Fruit fly (Drosophila melanogaster) whole organism, embryonic: Measurements from ENCODE around the gene CAH16.
A peak's percentile ranks its signal among the peaks of the same experiment; 100 is the strongest.

Experiments
- Abd-B ChIP-seq: fragments of 200-800 bp; sonication (Bioruptor generic); optimal IDR thresholded peaks from 2 replicates; lab custom pipeline; 2018; ENCODE audit warnings: missing biosample characterization, mild to moderate bottlenecking, missing genetic modification characterization, moderate library complexity
- B-H2 ChIP-seq: fragments of 200-800 bp; sonication (Bioruptor generic); optimal IDR thresholded peaks from 2 replicates; lab custom pipeline; 2018; ENCODE audit warnings: missing biosample characterization, mild to moderate bottlenecking, missing genetic modification characterization
- Bdp1 ChIP-seq: fragments of 200-800 bp; sonication (Bioruptor generic); optimal IDR thresholded peaks from 3 replicates; lab custom pipeline; 2016; ENCODE audit warnings: missing biosample characterization, missing genetic modification characterization
- CG10147 ChIP-seq: fragments of 200-800 bp; sonication (Bioruptor generic); optimal IDR thresholded peaks from 2 replicates; lab custom pipeline; 2019; ENCODE audit warnings: missing biosample characterization, mild to moderate bottlenecking, missing genetic modification characterization, moderate library complexity
- CG10543 ChIP-seq: fragments of 200-800 bp; sonication (Bioruptor generic); optimal IDR thresholded peaks from 3 replicates; lab custom pipeline; 2017; ENCODE audit warnings: missing biosample characterization, mild to moderate bottlenecking, missing genetic modification characterization, moderate library complexity
- CG11456 ChIP-seq: fragments of 200-800 bp; sonication (Bioruptor generic); IDR thresholded peaks from 3 replicates; pipeline ENCODE4 v1.3.6; 2022; ENCODE audit warnings: missing biosample characterization, missing genetic modification characterization
- CG12104 ChIP-seq: fragments of 200-800 bp; sonication (Bioruptor generic); optimal IDR thresholded peaks from 3 replicates; lab custom pipeline; 2016; ENCODE audit warnings: missing biosample characterization, missing genetic modification characterization
- CG12391 ChIP-seq: fragments of 200-800 bp; sonication (Bioruptor generic); optimal IDR thresholded peaks from 3 replicates; lab custom pipeline; 2018; ENCODE audit warnings: missing biosample characterization, mild to moderate bottlenecking, missing genetic modification characterization, moderate library complexity
- CG12659 ChIP-seq: fragments of 200-800 bp; sonication (Bioruptor generic); optimal IDR thresholded peaks from 3 replicates; lab custom pipeline; 2017; ENCODE audit warnings: mild to moderate bottlenecking, missing biosample characterization, missing genetic modification reagents, missing genetic modification characterization
- CG12769 ChIP-seq: fragments of 200-800 bp; sonication (Bioruptor generic); optimal IDR thresholded peaks from 2 replicates; lab custom pipeline; 2019; ENCODE audit warnings: missing biosample characterization, mild to moderate bottlenecking, missing genetic modification characterization, moderate library complexity
- CG15011 ChIP-seq: fragments of 200-800 bp; sonication (Bioruptor generic); optimal IDR thresholded peaks from 3 replicates; lab custom pipeline; 2018; ENCODE audit warnings: missing biosample characterization, mild to moderate bottlenecking, missing genetic modification characterization
- CG15479 ChIP-seq: fragments of 200-800 bp; sonication (Bioruptor generic); optimal IDR thresholded peaks from 3 replicates; lab custom pipeline; 2019; ENCODE audit warnings: missing biosample characterization, mild to moderate bottlenecking, missing genetic modification characterization, moderate library complexity
- CG17385 ChIP-seq: fragments of 200-800 bp; sonication (Bioruptor generic); optimal IDR thresholded peaks from 3 replicates; lab custom pipeline; 2018; ENCODE audit warnings: missing biosample characterization, mild to moderate bottlenecking, missing genetic modification characterization
- CG2875 ChIP-seq: fragments of 200-800 bp; sonication (Bioruptor generic); optimal IDR thresholded peaks from 2 replicates; lab custom pipeline; 2017; ENCODE audit warnings: missing biosample characterization, mild to moderate bottlenecking, missing genetic modification characterization, missing genetic modification reagents
- CG30020 ChIP-seq: fragments of 200-800 bp; optimal IDR thresholded peaks from 2 replicates; lab custom pipeline; 2019; ENCODE audit warnings: missing biosample characterization, mild to moderate bottlenecking, missing genetic modification characterization, moderate library complexity
- CG32767 ChIP-seq: fragments of 200-800 bp; sonication (Bioruptor generic); IDR thresholded peaks from 2 replicates; pipeline ENCODE4 v1.3.6; 2022; ENCODE audit warnings: missing biosample characterization, missing genetic modification characterization
- CG34422 ChIP-seq: fragments of 200-800 bp; sonication (Bioruptor generic); IDR thresholded peaks from 3 replicates; pipeline ENCODE4 v1.3.6; 2022; ENCODE audit warnings: missing biosample characterization, missing genetic modification characterization
- CG4282 ChIP-seq: fragments of 200-800 bp; sonication (Bioruptor generic); optimal IDR thresholded peaks from 2 replicates; lab custom pipeline; 2016; ENCODE audit warnings: missing biosample characterization, missing genetic modification characterization
- CG4360 ChIP-seq: fragments of 200-800 bp; sonication (Bioruptor generic); IDR thresholded peaks from 2 replicates; pipeline ENCODE4 v1.3.6; 2022; ENCODE audit warnings: missing biosample characterization, missing genetic modification characterization
- CG4820 ChIP-seq: fragments of 200-800 bp; sonication (Bioruptor generic); optimal IDR thresholded peaks from 3 replicates; lab custom pipeline; 2016; ENCODE audit warnings: missing biosample characterization, missing genetic modification characterization
- CG9609 ChIP-seq: fragments of 200-800 bp; sonication (Bioruptor generic); optimal IDR thresholded peaks from 3 replicates; lab custom pipeline; 2016; ENCODE audit warnings: missing biosample characterization, missing genetic modification characterization
- CG9876 ChIP-seq: fragments of 200-800 bp; sonication (Bioruptor generic); optimal IDR thresholded peaks from 2 replicates; lab custom pipeline; 2016; ENCODE audit warnings: missing biosample characterization, missing genetic modification characterization
- CkIIα-i1 ChIP-seq: fragments of 200-800 bp; sonication (Bioruptor generic); IDR thresholded peaks from 2 replicates; pipeline ENCODE4 v1.3.6; 2022; ENCODE audit warnings: missing biosample characterization, missing genetic modification characterization
- ERR ChIP-seq: fragments of 200-800 bp; sonication (Bioruptor generic); optimal IDR thresholded peaks from 2 replicates; lab custom pipeline; 2016; ENCODE audit warnings: missing biosample characterization, missing genetic modification characterization
- Fer1 ChIP-seq: fragments of 200-800 bp; sonication (Bioruptor generic); optimal IDR thresholded peaks from 2 replicates; lab custom pipeline; 2017; ENCODE audit warnings: missing biosample characterization, mild to moderate bottlenecking, missing genetic modification characterization
- HLH54F ChIP-seq: fragments of 200-800 bp; sonication (Bioruptor generic); optimal IDR thresholded peaks from 3 replicates; lab custom pipeline; 2016; ENCODE audit warnings: missing biosample characterization, missing genetic modification characterization
- Hr78 ChIP-seq, 2 experiments: fragments of 200-800 bp in 1 of 2; fragments of >200 bp in 1 of 2; sonication (Bioruptor generic) in 1 of 2; optimal IDR thresholded peaks; 2 replicates each; lab custom pipeline; 2017 to 2019; ENCODE audit warnings: missing biosample characterization in 2 of 2, missing genetic modification characterization in 2 of 2, mild to moderate bottlenecking in 1 of 2, moderate library complexity in 1 of 2
- Lim3 ChIP-seq: fragments of 200-800 bp; sonication (Bioruptor generic); IDR thresholded peaks from 2 replicates; pipeline ENCODE4 v1.3.6; 2022; ENCODE audit warnings: missing biosample characterization, missing genetic modification characterization
- MESR4 ChIP-seq: fragments of 200-800 bp; sonication (Bioruptor generic); optimal IDR thresholded peaks from 2 replicates; lab custom pipeline; 2018; ENCODE audit warnings: missing biosample characterization, mild to moderate bottlenecking, missing genetic modification characterization, moderate library complexity
- Meics ChIP-seq: fragments of 200-800 bp; sonication (Bioruptor generic); optimal IDR thresholded peaks from 2 replicates; lab custom pipeline; 2017; ENCODE audit warnings: missing biosample characterization, mild to moderate bottlenecking, missing genetic modification characterization
- Six4 ChIP-seq: fragments of 200-800 bp; sonication (Bioruptor generic); optimal IDR thresholded peaks from 2 replicates; lab custom pipeline; 2016; ENCODE audit warnings: missing biosample characterization, missing genetic modification characterization
- Sox100B ChIP-seq: fragments of 200-800 bp; sonication (Bioruptor generic); optimal IDR thresholded peaks from 3 replicates; lab custom pipeline; 2018; ENCODE audit warnings: missing biosample characterization, mild to moderate bottlenecking, missing genetic modification characterization
- Spps ChIP-seq: fragments of 200-800 bp; sonication (Bioruptor generic); optimal IDR thresholded peaks from 2 replicates; lab custom pipeline; 2018; ENCODE audit warnings: missing biosample characterization, mild to moderate bottlenecking, missing genetic modification characterization
- Ssrp ChIP-seq: fragments of 200-800 bp; sonication (Bioruptor generic); optimal IDR thresholded peaks from 2 replicates; lab custom pipeline; 2018; ENCODE audit warnings: missing biosample characterization, mild to moderate bottlenecking, missing genetic modification characterization, moderate library complexity
- Stat92E ChIP-seq, 3 experiments: fragments of >200 bp in 2 of 3; fragments of 200-800 bp in 1 of 3; sonication (Bioruptor generic) in 1 of 3; optimal IDR thresholded peaks; 2 replicates each; lab custom pipeline; 2017 to 2019; ENCODE audit warnings: missing biosample characterization in 3 of 3, missing genetic modification characterization in 3 of 3, mild to moderate bottlenecking in 1 of 3, moderate library complexity in 1 of 3
- ash1 ChIP-seq: fragments of 200-800 bp; sonication (Bioruptor generic); optimal IDR thresholded peaks from 2 replicates; lab custom pipeline; 2018; ENCODE audit warnings: missing biosample characterization, mild to moderate bottlenecking, missing genetic modification characterization
- dysf ChIP-seq: fragments of 200-800 bp; sonication (Bioruptor generic); IDR thresholded peaks from 3 replicates; pipeline ENCODE4 v1.3.6; 2022; ENCODE audit warnings: missing biosample characterization, missing genetic modification characterization
- emc ChIP-seq: fragments of 200-800 bp; sonication (Bioruptor generic); optimal IDR thresholded peaks from 2 replicates; lab custom pipeline; 2016; ENCODE audit warnings: missing biosample characterization, missing genetic modification characterization
- en ChIP-seq: fragments of 200-800 bp; sonication (Bioruptor generic); optimal IDR thresholded peaks from 2 replicates; lab custom pipeline; 2016; ENCODE audit warnings: missing biosample characterization, missing genetic modification characterization
- fu2 ChIP-seq: fragments of 200-800 bp; sonication (Bioruptor generic); optimal IDR thresholded peaks from 2 replicates; lab custom pipeline; 2016; ENCODE audit warnings: missing biosample characterization, missing genetic modification characterization
- gcm ChIP-seq: fragments of 200-800 bp; sonication (Bioruptor generic); optimal IDR thresholded peaks from 2 replicates; lab custom pipeline; 2019; ENCODE audit warnings: missing biosample characterization, mild to moderate bottlenecking, missing genetic modification characterization, moderate library complexity
- hb ChIP-seq: fragments of 200-800 bp; sonication (Bioruptor generic); IDR thresholded peaks from 3 replicates; pipeline ENCODE4 v1.3.6; 2022; ENCODE audit warnings: missing biosample characterization, missing genetic modification characterization; ENCODE audit not compliant: partially characterized antibody
- maf-S ChIP-seq: fragments of 200-800 bp; sonication (Bioruptor generic); optimal IDR thresholded peaks from 2 replicates; lab custom pipeline; 2016; ENCODE audit warnings: missing biosample characterization, missing genetic modification characterization
- oc ChIP-seq: fragments of 200-800 bp; sonication (Bioruptor generic); optimal IDR thresholded peaks from 2 replicates; lab custom pipeline; 2018; ENCODE audit warnings: missing biosample characterization, mild to moderate bottlenecking, missing genetic modification characterization, moderate library complexity
- row ChIP-seq: fragments of 200-800 bp; sonication (Bioruptor generic); IDR thresholded peaks from 3 replicates; pipeline ENCODE4 v1.3.6; 2022; ENCODE audit warnings: missing biosample characterization, missing genetic modification characterization
- toy ChIP-seq: fragments of 200-800 bp; sonication (Bioruptor generic); IDR thresholded peaks from 2 replicates; pipeline ENCODE4 v1.3.6; 2022; ENCODE audit warnings: missing biosample characterization, missing genetic modification characterization
- vfl ChIP-seq: fragments of 200-800 bp; sonication (Bioruptor generic); optimal IDR thresholded peaks from 2 replicates; lab custom pipeline; 2016; ENCODE audit warnings: missing biosample characterization, missing genetic modification characterization
- z ChIP-seq: fragments of 200-800 bp; sonication (Bioruptor generic); IDR thresholded peaks from 3 replicates; pipeline ENCODE4 v1.3.6; 2022; ENCODE audit warnings: missing biosample characterization, missing genetic modification characterization
- zfh1 ChIP-seq: fragments of 200-800 bp; sonication (Bioruptor generic); IDR thresholded peaks from 3 replicates; pipeline ENCODE4 v1.3.6; 2022; ENCODE audit warnings: missing biosample characterization, missing genetic modification characterization

The CAH16 gene

DNA sequence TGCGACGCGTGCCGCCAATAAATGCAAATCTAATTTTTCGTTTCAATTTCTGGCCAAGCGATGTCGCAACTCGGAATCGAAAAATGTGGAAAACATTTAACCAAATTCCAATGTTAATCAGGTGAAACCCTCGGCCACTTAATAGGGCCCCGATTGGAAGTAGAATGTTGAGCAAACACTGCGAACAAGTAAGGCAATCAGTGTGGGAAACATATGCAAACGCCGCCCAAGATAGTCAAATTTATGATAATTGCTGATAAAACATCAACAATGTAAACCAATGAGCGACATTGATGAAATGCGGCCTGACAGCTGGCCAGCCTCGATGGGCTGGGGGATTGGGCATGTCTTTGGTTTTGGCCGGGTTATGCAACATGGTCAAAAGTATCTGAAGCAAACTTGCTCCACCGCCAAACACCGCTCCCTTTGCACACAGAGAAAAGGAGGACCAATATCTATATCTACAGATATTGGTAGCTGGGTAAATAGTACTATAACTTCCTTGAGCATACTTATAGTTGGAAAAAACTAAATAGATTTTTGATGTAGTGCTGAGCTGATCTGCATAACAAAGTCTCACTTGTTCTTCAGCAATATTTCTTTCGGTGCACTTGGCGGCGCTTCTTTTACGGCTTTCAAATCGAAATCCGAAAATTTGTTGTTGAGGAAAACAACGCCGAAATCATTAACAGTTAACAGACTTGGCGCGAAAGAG, 12.6 kb upstream of the CAH16 start (continued):
- TF ChIP-seq Ssrp (peak; percentile 75), emc (GFP tag; lab: Kevin White, UChicago) (no peak), CG15011 (GFP tag; lab: Kevin White, UChicago) (no peak), CG34422 (GFP tag; lab: Robert Waterston, UW) (peak; percentile 82), CG15479 (GFP tag; lab: Kevin White, UChicago) (no peak), maf-S (peak; percentile 33), CG10147 (GFP tag; lab: Kevin White, UChicago) (peak; percentile 35), vfl (GFP tag; lab: Kevin White, UChicago) (no peak), CG4820 (GFP tag; lab: Kevin White, UChicago) (peak; percentile 76), Spps (tag; lab: Kevin White, UChicago) (peak; percentile 53), fu2 (GFP tag; lab: Kevin White, UChicago) (peak; percentile 22), dysf (peak; percentile 88), zfh1 (GFP tag; lab: Robert Waterston, UW) (peak; percentile 76), Meics (GFP tag; lab: Kevin White, UChicago) (peak; percentile 62), CG9609 (peak; percentile 52), CG12391 (tag; lab: Kevin White, UChicago) (peak; percentile 73), z (GFP tag; lab: Robert Waterston, UW) (no peak), CG2875 (peak; percentile 55), CG4282 (GFP tag; lab: Kevin White, UChicago) (peak; percentile 29), Six4 (peak; percentile 71), CG4360 (GFP tag; lab: Robert Waterston, UW) (0 out of 2 replicates have a peak, but pooled peaks have one; percentile 19), gcm (GFP tag; lab: Kevin White, UChicago) (peak; percentile 56), CG11456 (GFP tag; lab: Robert Waterston, UW) (peak; percentile 67; the same call in 2 of the 3 replicates), CG17385 (GFP tag; lab: Kevin White, UChicago) (peak; percentile 69), MESR4 (GFP tag; lab: Kevin White, UChicago) (no peak), Stat92E (GFP tag; optimal IDR thresholded peaks at IDR 0.05; lab: Kevin White, UChicago) (no peak), Hr78 (GFP tag; optimal IDR thresholded peaks at IDR 0.05; lab: Kevin White, UChicago) (peak in 1 of 2 experiments; percentile 42), CG12104 (GFP tag; lab: Kevin White, UChicago) (peak; percentile 24), CG30020 (tag; lab: Kevin White, UChicago) (peak; percentile 28), oc (tag; lab: Kevin White, UChicago) (peak; percentile 44), Abd-B (GFP tag; lab: Kevin White, UChicago) (peak; percentile 76), CG12659 (peak; percentile 68), B-H2 (GFP tag; lab: Kevin White, UChicago) (no peak), CG12769 (tag; lab: Kevin White, UChicago) (no peak), en (GFP tag; lab: Kevin White, UChicago) (peak; percentile 29), Sox100B (GFP tag; lab: Kevin White, UChicago) (peak; percentile 73), hb (GFP tag; lab: Robert Waterston, UW) (no peak), Fer1 (GFP tag; lab: Kevin White, UChicago) (peak; percentile 68), CkIIα-i1 (GFP tag; lab: Robert Waterston, UW) (no peak), toy (no peak), ERR (GFP tag; lab: Kevin White, UChicago) (peak; percentile 4), HLH54F (no peak), Lim3 (GFP tag; lab: Robert Waterston, UW) (no peak), Bdp1 (GFP tag; lab: Kevin White, UChicago) (no peak), CG32767 (GFP tag; lab: Robert Waterston, UW) (0 out of 2 replicates have a peak, but pooled peaks have one; percentile 50), CG9876 (peak; percentile 28), CG10543 (GFP tag; lab: Kevin White, UChicago) (peak; percentile 58), row (GFP tag; lab: Robert Waterston, UW) (peak; percentile 77), ash1 (GFP tag; lab: Kevin White, UChicago) (no peak)
